Fruit fly (Drosophila melanogaster): ENCODE results near the gene TP53INP.

DNA sequence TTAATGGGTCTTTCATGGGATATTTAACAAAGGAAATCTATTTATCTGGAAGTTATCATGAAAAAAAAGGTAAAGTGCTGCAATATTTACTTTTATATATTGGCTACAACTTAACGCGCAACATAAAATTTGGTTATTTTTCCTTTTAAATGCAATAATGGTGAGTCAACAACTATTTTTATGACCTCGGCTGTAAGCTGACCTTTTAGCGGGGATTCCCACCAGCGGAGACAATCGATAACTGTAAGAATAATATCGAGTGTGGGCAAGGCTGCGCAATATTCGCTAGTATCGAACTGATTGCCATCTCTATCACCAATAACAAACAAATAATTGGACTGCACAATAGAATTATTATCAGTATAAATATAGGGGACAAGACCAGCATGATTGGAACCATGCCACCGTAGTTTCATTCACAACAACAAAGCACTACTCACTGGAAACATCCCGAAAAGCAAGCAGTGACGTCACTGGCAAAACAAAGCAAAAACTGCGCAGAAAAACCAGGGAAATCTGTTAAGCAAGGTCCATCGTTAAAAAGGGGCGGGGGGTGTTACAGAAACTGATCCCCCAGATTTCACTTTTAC is 3.5 kb upstream of the TP53INP start, which contains the start of gene Syx17:
- peak; percentile 55 for TF ChIP-seq CG14655 (GFP tag; optimal IDR thresholded peaks at IDR 0.05)
- peak; percentile 28 for TF ChIP-seq D1 (tag; optimal IDR thresholded peaks at IDR 0.05)
- peak; percentile 71 for TF ChIP-seq Ets98B (GFP tag; IDR thresholded peaks at IDR 0.05)
- peak; percentile 62 for TF ChIP-seq Pif1A (GFP tag; optimal IDR thresholded peaks at IDR 0.05)
- TF ChIP-seq Snoo (tag; optimal IDR thresholded peaks at IDR 0.05) = peak; percentile 37
- TF ChIP-seq EcR (GFP tag; optimal IDR thresholded peaks at IDR 0.05) = peak; percentile 49
- TF ChIP-seq CG12605 (GFP tag; IDR thresholded peaks at IDR 0.05) = peak; percentile 35; the same call in 1 of the 2 replicates
- TF ChIP-seq CG9948 (tag; optimal IDR thresholded peaks at IDR 0.05) = peak; percentile 51
- TF ChIP-seq CG10348 (GFP tag; IDR thresholded peaks at IDR 0.05) = no peak

All from whole organism, pupa.